Worm (Caenorhabditis elegans) whole organism, L1 larva: ENCODE measurements around the gene T28F12.1.

Source experiments
- efl-1 ChIP-seq, 4 experiments: fragments of 150-350 bp; optimal IDR thresholded peaks in 3 of 4; peaks in 1 of 4; 1 replicate in 1 of 4; 2 replicates in 3 of 4; lab custom pipeline; 2014; ENCODE audit warnings: missing biosample characterization in 2 of 4, missing genetic modification characterization in 2 of 4, missing genetic modification reagents in 2 of 4
- egl-27 ChIP-seq, 2 experiments: fragments of 150-350 bp in 1 of 2; sonication (generic microtip); optimal IDR thresholded peaks; 3 replicates each; lab custom pipeline; 2017 to 2018; ENCODE audit warnings: missing biosample characterization in 2 of 2, missing genetic modification characterization in 2 of 2, missing genetic modification reagents in 2 of 2
- zag-1 ChIP-seq: fragments of 150-350 bp; optimal IDR thresholded peaks from 2 replicates; lab custom pipeline; 2014; ENCODE audit warnings: missing biosample characterization, missing genetic modification characterization

- TF ChIP-seq egl-27 (tag; optimal IDR thresholded peaks at IDR 0.05; lab: Kevin White, UChicago), result no peak
- no peak for TF ChIP-seq efl-1 (optimal IDR thresholded peaks at IDR 0.05; lab: Kevin White, UChicago)
- peak in 1 of 2 experiments; percentile 91 for TF ChIP-seq efl-1 (GFP tag; optimal IDR thresholded peaks at IDR 0.05 in 1 of 2; lab: Kevin White, UChicago)
- no peak for TF ChIP-seq zag-1 (tag; lab: Kevin White, UChicago)
Measured at ce11 chrV:4507129-4507528, 5.7 kb upstream of the T28F12.1 start.
